Fruit fly (Drosophila melanogaster): ENCODE measurements around the gene CG43085.

The CG43085 gene

dm6 chr3L:17631247-17631646, 15.3 kb downstream of the CG43085 start (continued):
- TF ChIP-seq CG11902 (GFP tag; optimal IDR thresholded peaks at IDR 0.05) = no peak
- TF ChIP-seq fd85E (GFP tag; optimal IDR thresholded peaks at IDR 0.05) = no peak
- TF ChIP-seq Eip93F (GFP tag; optimal IDR thresholded peaks at IDR 0.05) = no peak
- no peak for TF ChIP-seq CG7368 (GFP tag; optimal IDR thresholded peaks at IDR 0.05)
- TF ChIP-seq Ets96B (tag; optimal IDR thresholded peaks at IDR 0.05) = no peak
- no peak for TF ChIP-seq dsx (GFP tag; optimal IDR thresholded peaks at IDR 0.05; ENCODE audit: poor library complexity, severe bottlenecking)
- TF ChIP-seq CG6808 (GFP tag; optimal IDR thresholded peaks at IDR 0.05) = peak; percentile 34
- TF ChIP-seq OdsH (GFP tag; optimal IDR thresholded peaks at IDR 0.05) = peak; percentile 4
- no peak for TF ChIP-seq CG31627 (GFP tag; optimal IDR thresholded peaks at IDR 0.05)
- TF ChIP-seq CG6163 (GFP tag; IDR thresholded peaks at IDR 0.05) = peak; percentile 10; the same call in 1 of the 3 replicates
- TF ChIP-seq CG11294 (GFP tag; IDR thresholded peaks at IDR 0.05) = no peak
- TF ChIP-seq CG3919 (GFP tag; optimal IDR thresholded peaks at IDR 0.05) = no peak
- no peak for TF ChIP-seq Hr38 (GFP tag; optimal IDR thresholded peaks at IDR 0.05)
- TF ChIP-seq CG11762 (GFP tag; optimal IDR thresholded peaks at IDR 0.05; ENCODE audit: insufficient read depth) = no peak
- no peak for TF ChIP-seq Smox (GFP tag; optimal IDR thresholded peaks at IDR 0.05)
- TF ChIP-seq spab (GFP tag; optimal IDR thresholded peaks at IDR 0.05) = no peak
- no peak for TF ChIP-seq CG8319 (GFP tag; optimal IDR thresholded peaks at IDR 0.05)
- TF ChIP-seq CG10669 (GFP tag; optimal IDR thresholded peaks at IDR 0.05) = peak; percentile 21
- TF ChIP-seq CG3032 (tag; optimal IDR thresholded peaks at IDR 0.05) = no peak
- TF ChIP-seq Hr4 (GFP tag; optimal IDR thresholded peaks at IDR 0.05) = no peak
- TF ChIP-seq topi (GFP tag; optimal IDR thresholded peaks at IDR 0.05) = no peak

DNA sequence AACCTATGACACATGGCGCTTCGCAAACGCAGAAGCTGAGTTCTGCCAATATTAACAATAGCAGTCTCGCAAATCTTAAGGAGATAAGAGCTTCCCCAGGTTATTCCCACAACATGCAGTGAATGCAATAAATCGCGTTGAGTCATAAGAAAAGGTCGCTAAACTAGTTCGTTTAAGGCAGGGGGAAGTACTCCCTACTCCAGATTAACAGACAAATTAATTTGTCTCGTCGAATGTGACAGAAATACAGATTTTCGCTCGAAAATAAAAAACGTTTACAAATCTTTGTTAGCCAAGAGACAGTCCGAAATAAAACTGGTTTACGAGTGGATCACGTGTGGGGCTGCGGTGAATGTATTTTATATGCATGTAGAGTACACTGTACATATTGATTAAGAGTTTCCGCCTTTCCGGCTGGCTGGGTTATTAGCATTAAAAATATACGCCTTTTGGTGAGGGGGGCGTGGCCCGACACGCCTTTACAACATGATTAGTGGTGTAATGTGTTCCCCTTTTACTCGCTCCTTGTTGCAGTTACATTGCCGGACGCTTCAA, 20.9 kb downstream of the CG43085 start:
- no peak for TF ChIP-seq pdm3 (GFP tag; optimal IDR thresholded peaks at IDR 0.05)
- peak; percentile 26 to 29 for TF ChIP-seq ss (GFP tag; optimal IDR thresholded peaks at IDR 0.05)
- TF ChIP-seq Eip78C (GFP tag) = peak; percentile 57
- peak; percentile 28 for TF ChIP-seq CG6808 (GFP tag; optimal IDR thresholded peaks at IDR 0.05)
- peak; percentile 68 for TF ChIP-seq svp (GFP tag)

dm6 chr3L:17625014-17625413, 21.5 kb downstream of the CG43085 start:
- TF ChIP-seq spab (GFP tag; optimal IDR thresholded peaks at IDR 0.05) (no peak), CG16779 (tag; optimal IDR thresholded peaks at IDR 0.05) (no peak), fkh (GFP tag; optimal IDR thresholded peaks at IDR 0.05) (peak; percentile 11), Hr38 (GFP tag; optimal IDR thresholded peaks at IDR 0.05) (no peak), Gug (GFP tag; IDR thresholded peaks at IDR 0.05) (no peak)

dm6 chr3L:17624208-17624826, 22.2 kb downstream of the CG43085 start:
- TF ChIP-seq Ets96B (tag; optimal IDR thresholded peaks at IDR 0.05) = no peak
- no peak for TF ChIP-seq CG4318 (GFP tag; optimal IDR thresholded peaks at IDR 0.05)
- TF ChIP-seq CG7368 (GFP tag; optimal IDR thresholded peaks at IDR 0.05) = no peak
- no peak for TF ChIP-seq CG8319 (GFP tag; optimal IDR thresholded peaks at IDR 0.05)
- no peak for TF ChIP-seq Hr39 (GFP tag; optimal IDR thresholded peaks at IDR 0.05)
- TF ChIP-seq acj6 (GFP tag; optimal IDR thresholded peaks at IDR 0.05) = no peak
- TF ChIP-seq Sox14 (GFP tag; optimal IDR thresholded peaks at IDR 0.05) = peak; percentile 5
- TF ChIP-seq Eip78C (GFP tag) = peak; percentile 75
- TF ChIP-seq CG6792 (GFP tag; optimal IDR thresholded peaks at IDR 0.05) = no peak
- TF ChIP-seq CG6808 (GFP tag; optimal IDR thresholded peaks at IDR 0.05) = no peak
- no peak for TF ChIP-seq topi (GFP tag; optimal IDR thresholded peaks at IDR 0.05)
- TF ChIP-seq spab (GFP tag; optimal IDR thresholded peaks at IDR 0.05) = no peak
- no peak for TF ChIP-seq net (GFP tag; optimal IDR thresholded peaks at IDR 0.05)
- peak; percentile 11 for TF ChIP-seq lz (GFP tag; optimal IDR thresholded peaks at IDR 0.05)
- TF ChIP-seq Blimp-1 (GFP tag; optimal IDR thresholded peaks at IDR 0.05) = no peak
- TF ChIP-seq eg (GFP tag; IDR thresholded peaks at IDR 0.05) = no peak
- peak; percentile 81 for TF ChIP-seq svp (GFP tag)
- no peak for TF ChIP-seq Ets21C (GFP tag; optimal IDR thresholded peaks at IDR 0.05)
- TF ChIP-seq Sox15 (GFP tag; optimal IDR thresholded peaks at IDR 0.05) = no peak
- TF ChIP-seq pdm3 (GFP tag; optimal IDR thresholded peaks at IDR 0.05) = no peak
- no peak for TF ChIP-seq CG9139 (GFP tag; optimal IDR thresholded peaks at IDR 0.05)
- TF ChIP-seq vri (GFP tag; optimal IDR thresholded peaks at IDR 0.05) = peak; percentile 48
- TF ChIP-seq CG34406 (GFP tag; optimal IDR thresholded peaks at IDR 0.05) = no peak
- no peak for TF ChIP-seq CG16779 (tag; optimal IDR thresholded peaks at IDR 0.05)
- TF ChIP-seq salr (GFP tag; optimal IDR thresholded peaks at IDR 0.05) = no peak
- no peak for TF ChIP-seq CG10669 (GFP tag; optimal IDR thresholded peaks at IDR 0.05)
- no peak for TF ChIP-seq fd59A (GFP tag; optimal IDR thresholded peaks at IDR 0.05)
- TF ChIP-seq Eip93F (GFP tag; optimal IDR thresholded peaks at IDR 0.05) = no peak
